Worm (Caenorhabditis elegans) whole organism, L4 larva: ENCODE data around the gene JC8.7.

Experiments
- D1046.2 ChIP-seq: fragments of 200-800 bp; sonication (Bioruptor generic); IDR thresholded peaks from 2 replicates; pipeline ENCODE4 v1.3.6; 2022; ENCODE audit warnings: missing genetic modification characterization, missing compliant biosample characterization
- F37D6.2 ChIP-seq: sonication (generic microtip); optimal IDR thresholded peaks from 2 replicates; lab custom pipeline; 2016; ENCODE audit warnings: mild to moderate bottlenecking, missing genetic modification characterization, missing compliant biosample characterization
- F44E2.7 ChIP-seq: fragments of 200-800 bp; sonication (Bioruptor generic); IDR thresholded peaks from 2 replicates; pipeline ENCODE4 v2.1.2; 2022; ENCODE audit warnings: missing genetic modification characterization, missing compliant biosample characterization
- R02D3.7 ChIP-seq: fragments of 150-350 bp; sonication (generic microtip); optimal IDR thresholded peaks from 3 replicates; lab custom pipeline; 2014; ENCODE audit warnings: missing biosample characterization, missing genetic modification characterization
- Y5F2A.4 ChIP-seq: fragments of 200-800 bp; sonication (Bioruptor generic); optimal IDR thresholded peaks from 2 replicates; lab custom pipeline; 2018; ENCODE audit warnings: mild to moderate bottlenecking, missing genetic modification characterization, missing compliant biosample characterization
- aha-1 ChIP-seq: fragments of 150-350 bp; peaks from one replicate; lab custom pipeline; 2014; ENCODE audit warnings: missing biosample characterization, missing genetic modification characterization
- ama-1 ChIP-seq: fragments of 150-350 bp; optimal IDR thresholded peaks from 2 replicates; lab custom pipeline; 2014; ENCODE audit warnings: inconsistent platforms, mixed read lengths
- ceh-62 ChIP-seq: sonication (generic microtip); optimal IDR thresholded peaks from 2 replicates; lab custom pipeline; 2017; ENCODE audit warnings: missing biosample characterization, missing genetic modification characterization
- ceh-82 ChIP-seq: sonication (generic microtip); optimal IDR thresholded peaks from 2 replicates; lab custom pipeline; 2017; ENCODE audit warnings: missing biosample characterization, missing genetic modification characterization
- daf-16 ChIP-seq, 3 experiments: sonication (generic microtip); optimal IDR thresholded peaks; 2 replicates each; lab custom pipeline; 2016 to 2017; ENCODE audit warnings: missing genetic modification characterization in 3 of 3, missing genetic modification reagents in 3 of 3, mild to moderate bottlenecking in 2 of 3, missing compliant biosample characterization in 2 of 3, missing biosample characterization in 1 of 3, moderate library complexity in 1 of 3
- dmd-6 ChIP-seq: fragments of 200-800 bp; sonication (Bioruptor generic); IDR thresholded peaks from 2 replicates; pipeline ENCODE4 v1.3.6; 2022; ENCODE audit warnings: missing genetic modification reagents, missing genetic modification characterization, missing compliant biosample characterization
- dmd-8 ChIP-seq: fragments of 200-800 bp; sonication (Bioruptor generic); IDR thresholded peaks from 2 replicates; pipeline ENCODE4 v1.3.6; 2022; ENCODE audit warnings: missing genetic modification characterization, missing compliant biosample characterization
- dpl-1 ChIP-seq: fragments of 150-350 bp; optimal IDR thresholded peaks from 2 replicates; lab custom pipeline; 2014; ENCODE audit warnings: missing biosample characterization, missing genetic modification reagents, missing genetic modification characterization
- duxl-1 ChIP-seq: sonication (generic microtip); optimal IDR thresholded peaks from 2 replicates; lab custom pipeline; 2016; ENCODE audit warnings: mild to moderate bottlenecking, missing genetic modification characterization, moderate library complexity, missing compliant biosample characterization; ENCODE audit not compliant: poor library complexity
- dve-1 ChIP-seq: sonication (generic microtip); optimal IDR thresholded peaks from 2 replicates; lab custom pipeline; 2017; ENCODE audit warnings: antibody characterized with exemption, mild to moderate bottlenecking, missing genetic modification characterization, missing compliant biosample characterization; ENCODE audit not compliant: insufficient read depth
- fkh-10 ChIP-seq: fragments of 150-350 bp; optimal IDR thresholded peaks from 2 replicates; lab custom pipeline; 2014; ENCODE audit warnings: missing biosample characterization, missing genetic modification reagents, missing genetic modification characterization
- hif-1 ChIP-seq, 2 experiments: sonication (generic microtip); optimal IDR thresholded peaks; 2 replicates each; lab custom pipeline; 2016 to 2017; ENCODE audit warnings: missing compliant biosample characterization in 2 of 2, missing genetic modification characterization in 2 of 2, missing genetic modification reagents in 2 of 2, missing genotype in 2 of 2, mild to moderate bottlenecking in 1 of 2
- jun-1 ChIP-seq: fragments of 150-350 bp; optimal IDR thresholded peaks from 2 replicates; lab custom pipeline; 2014; ENCODE audit warnings: missing biosample characterization, missing genetic modification reagents, missing genetic modification characterization
- lin-29 ChIP-seq: fragments of 200-800 bp; sonication (Bioruptor generic); IDR thresholded peaks from 2 replicates; pipeline ENCODE4 v1.3.6; 2022; ENCODE audit warnings: missing genetic modification reagents, missing genetic modification characterization, missing compliant biosample characterization
- lin-38 ChIP-seq: fragments of 200-800 bp; sonication (Bioruptor generic); IDR thresholded peaks from 2 replicates; pipeline ENCODE4 v1.3.6; 2022; ENCODE audit warnings: missing genetic modification reagents, missing genetic modification characterization, missing compliant biosample characterization
- lsy-2 ChIP-seq, 2 experiments: fragments of 150-350 bp in 1 of 2; sonication (generic microtip) in 1 of 2; optimal IDR thresholded peaks; 2 replicates each; lab custom pipeline; 2014 to 2017; ENCODE audit warnings: missing biosample characterization in 2 of 2, missing genetic modification characterization in 2 of 2
- mep-1 ChIP-seq: fragments of 150-350 bp; sonication (generic microtip); optimal IDR thresholded peaks from 3 replicates; lab custom pipeline; 2014; ENCODE audit warnings: missing biosample characterization, missing genetic modification characterization
- mes-2 ChIP-seq: sonication (generic microtip); optimal IDR thresholded peaks from 2 replicates; lab custom pipeline; 2016; ENCODE audit warnings: missing genotype, mild to moderate bottlenecking, missing genetic modification characterization, missing compliant biosample characterization; ENCODE audit not compliant: poor library complexity, severe bottlenecking
- mxl-2 ChIP-seq: fragments of 200-800 bp; sonication (Bioruptor generic); conservative IDR thresholded peaks from 2 replicates; pipeline ENCODE4 v1.3.6; 2022; ENCODE audit warnings: missing genetic modification reagents, missing genetic modification characterization, missing compliant biosample characterization
- nhr-10 ChIP-seq: fragments of 150-350 bp; optimal IDR thresholded peaks from 2 replicates; lab custom pipeline; 2014; ENCODE audit warnings: missing biosample characterization, missing genetic modification characterization
- nhr-102 ChIP-seq: sonication (generic microtip); optimal IDR thresholded peaks from 2 replicates; lab custom pipeline; 2016; ENCODE audit warnings: mild to moderate bottlenecking, missing genetic modification characterization, moderate library complexity, missing compliant biosample characterization
- nhr-25 ChIP-seq: sonication (generic microtip); optimal IDR thresholded peaks from 2 replicates; lab custom pipeline; 2017; ENCODE audit warnings: missing genetic modification characterization, mild to moderate bottlenecking, missing compliant biosample characterization, antibody characterized with exemption, moderate library complexity, borderline replicate concordance; ENCODE audit not compliant: insufficient read depth
- nhr-41 ChIP-seq: fragments of 200-800 bp; sonication (Bioruptor generic); IDR thresholded peaks from 2 replicates; pipeline ENCODE4 v1.3.6; 2022; ENCODE audit warnings: missing genetic modification reagents, missing genetic modification characterization, missing compliant biosample characterization
- nhr-77 ChIP-seq: fragments of 150-350 bp; optimal IDR thresholded peaks from 2 replicates; lab custom pipeline; 2014; ENCODE audit warnings: missing biosample characterization, missing genetic modification characterization
- php-3 ChIP-seq: fragments of 200-800 bp; sonication (Bioruptor generic); IDR thresholded peaks from 2 replicates; pipeline ENCODE4 v1.3.6; 2022; ENCODE audit warnings: missing genetic modification reagents, missing genetic modification characterization, missing compliant biosample characterization
- rbr-2 ChIP-seq: sonication (generic microtip); optimal IDR thresholded peaks from 2 replicates; lab custom pipeline; 2016; ENCODE audit warnings: missing genotype, missing genetic modification characterization, missing compliant biosample characterization
- saeg-2 ChIP-seq: fragments of 200-800 bp; sonication (Bioruptor generic); IDR thresholded peaks from 2 replicates; pipeline ENCODE4 v1.3.6; 2022; ENCODE audit warnings: missing genetic modification reagents, missing genetic modification characterization, missing compliant biosample characterization
- snpc-1.2 ChIP-seq: fragments of 200-800 bp; sonication (Bioruptor generic); IDR thresholded peaks from 2 replicates; pipeline ENCODE4 v1.3.6; 2022; ENCODE audit warnings: missing genetic modification reagents, missing genetic modification characterization, missing compliant biosample characterization
- spr-1 ChIP-seq: sonication (generic microtip); optimal IDR thresholded peaks from 2 replicates; lab custom pipeline; 2016; ENCODE audit warnings: mild to moderate bottlenecking, missing genetic modification characterization, missing compliant biosample characterization
- unc-130 ChIP-seq: sonication (generic microtip); optimal IDR thresholded peaks from 2 replicates; lab custom pipeline; 2016; ENCODE audit warnings: missing genetic modification reagents, missing genetic modification characterization, missing compliant biosample characterization
- unc-39 ChIP-seq: sonication (generic microtip); optimal IDR thresholded peaks from 2 replicates; lab custom pipeline; 2017; ENCODE audit warnings: missing biosample characterization, missing genetic modification characterization
- unc-62 ChIP-seq, 3 experiments: fragments of 150-350 bp in 1 of 3; sonication (generic microtip); optimal IDR thresholded peaks in 2 of 3; peaks in 1 of 3; 1 replicate in 1 of 3; 2 replicates in 2 of 3; lab custom pipeline; 2014 to 2017; ENCODE audit warnings: missing biosample characterization in 3 of 3, missing genetic modification characterization in 3 of 3, missing genetic modification reagents in 3 of 3, missing genotype in 1 of 3
- vab-7 ChIP-seq: fragments of 200-800 bp; sonication (Bioruptor generic); IDR thresholded peaks from 2 replicates; pipeline ENCODE4 v1.3.6; 2022; ENCODE audit warnings: missing genetic modification reagents, missing genetic modification characterization, missing compliant biosample characterization
- ztf-7 ChIP-seq: fragments of 150-350 bp; optimal IDR thresholded peaks from 2 replicates; lab custom pipeline; 2014; ENCODE audit warnings: missing biosample characterization, missing genetic modification characterization

JC8.7 gene

DNA sequence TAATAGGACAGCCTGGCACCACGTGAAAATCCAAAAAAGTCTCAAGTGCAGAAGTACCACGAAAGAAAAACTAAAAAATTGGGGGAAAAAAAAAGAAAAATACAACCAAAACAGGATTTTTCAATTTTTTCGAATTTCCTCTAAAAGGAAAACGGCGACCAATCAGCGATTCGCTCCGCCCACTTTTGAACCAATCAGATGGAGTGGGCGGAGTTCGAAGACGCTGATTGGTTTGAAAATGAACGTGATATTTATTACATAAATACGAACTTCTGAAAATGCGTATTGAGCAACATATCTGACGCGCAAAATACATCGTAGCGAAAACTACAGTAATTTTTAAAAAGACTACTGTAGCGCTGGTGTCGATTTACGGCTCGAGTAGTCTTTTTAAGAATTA is 21.3 kb downstream of the JC8.7 start:
- TF ChIP-seq lin-29 (no peak), ceh-82 (tag; lab: Kevin White, UChicago) (no peak), D1046.2 (no peak), php-3 (no peak), vab-7 (GFP tag; lab: Robert Waterston, UW) (no peak), dmd-8 (GFP tag; lab: Robert Waterston, UW) (no peak), daf-16 (GFP tag; optimal IDR thresholded peaks at IDR 0.05; lab: Kevin White, UChicago) (no peak), daf-16 (tag; optimal IDR thresholded peaks at IDR 0.05; lab: Kevin White, UChicago) (no peak), dmd-6 (GFP tag; lab: Robert Waterston, UW) (no peak)

ce11 chrIV:13272494-13272893 is 25.4 kb downstream of the JC8.7 start, which contains the start of gene unc-26:
unc-26 (minus strand) TSS chrIV:13272516.
- peak in 1 of 2 experiments; percentile 53 for TF ChIP-seq lsy-2 (tag; optimal IDR thresholded peaks at IDR 0.05; lab: Kevin White, UChicago)
- TF ChIP-seq rbr-2 (tag; lab: Kevin White, UChicago), result peak; percentile 53
- TF ChIP-seq lin-38 (GFP tag; lab: Robert Waterston, UW), result peak; percentile 12; the same call in 1 of the 2 replicates
- TF ChIP-seq mxl-2 (GFP tag; lab: Robert Waterston, UW), result no peak

ce11 chrIV:13282778-13283177 is 35.7 kb downstream of the JC8.7 start, which contains the start of gene cpsf-3:
cpsf-3 (minus strand) TSS chrIV:13282878.
- TF ChIP-seq nhr-102 (tag; lab: Kevin White, UChicago) (no peak), unc-62 (GFP tag; optimal IDR thresholded peaks at IDR 0.05 in 1 of 2; lab: Kevin White, UChicago) (peak in 1 of 2 experiments; percentile 22), unc-62 (tag; optimal IDR thresholded peaks at IDR 0.05; lab: Kevin White, UChicago) (no peak)

DNA sequence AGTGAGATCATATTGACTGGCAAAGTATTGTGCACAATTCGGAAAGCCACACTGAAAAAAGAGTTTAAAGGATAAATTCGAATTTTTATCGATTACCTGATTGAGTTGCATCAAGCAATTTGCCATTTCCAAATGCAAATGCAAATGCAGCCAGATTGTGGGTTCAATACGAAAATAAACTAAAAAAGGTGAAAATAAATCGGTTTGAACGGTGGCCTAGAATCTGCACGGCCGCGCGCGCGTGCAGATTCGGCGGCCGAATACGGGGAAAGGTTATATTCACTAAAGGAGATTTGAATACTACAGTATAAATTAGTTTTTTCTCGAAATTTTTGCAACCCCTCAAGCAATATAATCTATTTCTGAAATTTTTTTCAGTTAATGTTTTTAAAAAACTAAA is 42.3 kb downstream of the JC8.7 start, which contains the start of gene Y67H2A.10:
TSS of gene Y67H2A.10 (minus strand) at position 184 of the 400 bp plus-strand sequence.
- TF ChIP-seq unc-39, result no peak
- peak; percentile 90 for TF ChIP-seq mes-2 (tag; lab: Kevin White, UChicago)
- peak in 1 of 2 experiments; percentile 64 for TF ChIP-seq hif-1 (tag; optimal IDR thresholded peaks at IDR 0.05; lab: Kevin White, UChicago)
- peak; percentile 44 for TF ChIP-seq dpl-1 (GFP tag; lab: Kevin White, UChicago)
- peak; percentile 11 for TF ChIP-seq mep-1 (tag; lab: Kevin White, UChicago)
- TF ChIP-seq aha-1 (tag; lab: Kevin White, UChicago), result peak; percentile 31
- TF ChIP-seq dve-1 (tag; lab: Kevin White, UChicago), result peak; percentile 8
- peak; percentile 37; the same call in 1 of the 2 replicates for TF ChIP-seq lin-38 (GFP tag; lab: Robert Waterston, UW)
- no peak for TF ChIP-seq nhr-10 (tag; lab: Kevin White, UChicago)
- TF ChIP-seq Y5F2A.4, result no peak
- TF ChIP-seq lsy-2 (tag; optimal IDR thresholded peaks at IDR 0.05; lab: Kevin White, UChicago), result peak in 1 of 2 experiments; percentile 45

- TF ChIP-seq spr-1 (tag; lab: Kevin White, UChicago) (no peak), snpc-1.2 (GFP tag; lab: Robert Waterston, UW) (0 out of 2 replicates have a peak, but pooled peaks have one; percentile 7)
Measured at ce11 chrIV:13290239-13290638, 43.2 kb downstream of the JC8.7 start.

DNA sequence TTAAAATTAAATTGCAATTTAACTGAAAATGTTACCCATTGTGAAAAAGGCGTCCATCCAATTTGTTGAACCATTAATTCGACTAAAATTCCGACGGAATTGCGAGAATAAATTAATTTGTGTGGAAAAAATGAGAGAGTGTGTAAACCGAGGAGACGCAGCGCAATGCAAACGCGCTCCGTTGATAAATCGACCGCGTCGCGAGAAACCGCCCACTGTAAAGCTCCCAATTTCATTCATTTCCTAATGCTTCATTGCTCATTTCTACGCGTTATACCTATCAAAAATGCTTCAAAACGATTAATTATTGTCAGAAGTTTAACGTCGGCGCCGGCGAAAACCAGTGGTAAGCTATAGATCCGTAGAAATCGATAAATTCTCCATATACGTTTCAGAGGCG is 50.7 kb downstream of the JC8.7 start, which contains the start of the genes Y67H2A.2 and micu-1:
TSS of gene Y67H2A.2 (minus strand) at position 74 of the 400 bp plus-strand sequence.
TSS of gene micu-1 (plus strand) at position 181 of the 400 bp plus-strand sequence.
- TF ChIP-seq ztf-7 (tag; lab: Kevin White, UChicago) (peak; percentile 85), unc-62 (GFP tag; optimal IDR thresholded peaks at IDR 0.05 in 1 of 2; lab: Kevin White, UChicago) (no peak), unc-62 (tag; optimal IDR thresholded peaks at IDR 0.05; lab: Kevin White, UChicago) (no peak), saeg-2 (no peak), ama-1 (lab: Kevin White, UChicago) (no peak), duxl-1 (tag; lab: Kevin White, UChicago) (no peak), jun-1 (no peak), unc-130 (GFP tag; lab: Kevin White, UChicago) (peak; percentile 11), nhr-77 (tag; lab: Kevin White, UChicago) (peak; percentile 18), ceh-62 (tag; lab: Kevin White, UChicago) (no peak), nhr-41 (GFP tag; lab: Robert Waterston, UW) (no peak), fkh-10 (peak; percentile 62), snpc-1.2 (GFP tag; lab: Robert Waterston, UW) (no peak), dpl-1 (GFP tag; lab: Kevin White, UChicago) (peak; percentile 40), R02D3.7 (tag; lab: Kevin White, UChicago) (no peak), F44E2.7 (no peak), php-3 (no peak), F37D6.2 (tag; lab: Kevin White, UChicago) (peak; percentile 5), nhr-25 (tag; lab: Kevin White, UChicago) (no peak)
